Worm (Caenorhabditis elegans) whole organism, late embryonic: ENCODE measurements around the gene ulp-3.

Experiments used
- ama-1 ChIP-seq: fragments of 150-350 bp; optimal IDR thresholded peaks from 2 replicates; lab custom pipeline; 2014
- ceh-9 ChIP-seq: sonication (generic microtip); optimal IDR thresholded peaks from 2 replicates; lab custom pipeline; 2016; ENCODE audit warnings: mild to moderate bottlenecking, missing genetic modification characterization, inconsistent platforms, missing compliant biosample characterization
- pqm-1 ChIP-seq: sonication (generic microtip); optimal IDR thresholded peaks from 2 replicates; lab custom pipeline; 2016; ENCODE audit warnings: missing genetic modification characterization, missing compliant biosample characterization
- ref-2 ChIP-seq: sonication (generic microtip); optimal IDR thresholded peaks from 2 replicates; lab custom pipeline; 2016; ENCODE audit warnings: missing genetic modification characterization, missing compliant biosample characterization

ce11 chrIV:2002290-2002689 lies 38.9 kb downstream of the ulp-3 start:
- no peak for TF ChIP-seq ceh-9 (tag; lab: Kevin White, UChicago)
- no peak for TF ChIP-seq ama-1 (lab: Kevin White, UChicago)
- no peak for TF ChIP-seq pqm-1 (tag; lab: Kevin White, UChicago)
- TF ChIP-seq ref-2 (tag; lab: Kevin White, UChicago), result no peak
